Fruit fly (Drosophila melanogaster): ENCODE results near the gene CG4301.

DNA sequence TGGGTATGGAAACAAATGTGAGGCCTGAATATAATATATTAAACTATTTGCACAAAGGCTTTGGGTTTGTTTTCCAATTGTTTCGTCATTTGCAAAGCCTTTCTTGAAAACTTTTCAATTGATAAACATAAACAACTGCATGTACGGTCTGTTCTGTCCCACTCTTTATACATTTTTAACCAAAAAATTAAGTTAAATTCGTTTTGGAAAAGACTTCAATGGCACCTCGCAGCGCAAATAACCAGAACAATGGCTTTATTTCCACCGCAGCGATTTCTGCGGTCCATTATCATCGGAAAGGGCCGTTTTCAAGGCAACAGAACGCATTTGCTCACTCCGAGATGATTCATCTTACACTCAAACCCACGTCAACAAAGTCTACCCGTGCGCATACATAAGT is 15.6 kb downstream of the CG4301 start:
- TF ChIP-seq psq (optimal IDR thresholded peaks at IDR 0.05) (no peak), insv (optimal IDR thresholded peaks at IDR 0.05) (no peak), Sin3A (optimal IDR thresholded peaks at IDR 0.05) (no peak)
